2 worm cellular contexts compared by ENCODE assay signal in the genomic region with DNA sequence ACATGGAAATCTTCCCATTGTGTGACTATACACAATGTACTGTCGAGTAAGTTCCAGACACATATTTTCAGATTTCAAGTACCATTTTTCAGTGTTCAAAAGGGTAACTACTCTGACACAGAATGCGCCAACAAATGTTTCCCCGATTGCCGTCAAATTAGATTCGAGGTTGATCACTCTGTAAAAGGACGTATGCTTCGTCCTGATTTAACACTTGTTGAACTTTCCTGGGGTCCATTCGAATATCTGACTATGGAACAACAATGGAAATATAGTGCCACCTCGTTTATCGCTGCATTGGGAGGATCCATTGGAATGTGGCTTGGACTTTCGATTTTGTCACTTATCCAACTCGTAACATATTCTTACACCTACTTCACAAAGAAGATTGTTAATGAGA.
TF ChIP-seq lines count a peak whose summit lies in the region.

No protein-coding gene starts in this region.

TF ChIP-seq in whole organism, L1 larva, 84 proteins besides CTCF, POLR2A, EP300 and RAD21:
- TF ChIP-seq blmp-1 (tag; optimal IDR thresholded peaks at IDR 0.05; lab: Kevin White, UChicago) (peak; percentile 5), F16B12.6 (tag; optimal IDR thresholded peaks at IDR 0.05; lab: Kevin White, UChicago) (no peak)
TF ChIP-seq in whole organism, L1 larva: peak in this region for 1.

TF ChIP-seq in whole organism, L4 larva, 104 proteins besides CTCF, POLR2A, EP300 and RAD21:
- TF ChIP-seq aha-1 (tag; lab: Kevin White, UChicago) = peak; percentile 32
- TF ChIP-seq unc-62 (GFP tag; optimal IDR thresholded peaks at IDR 0.05 in 1 of 2; lab: Kevin White, UChicago) = peak in 1 of 2 experiments; percentile 91
- no peak for TF ChIP-seq unc-62 (tag; optimal IDR thresholded peaks at IDR 0.05; lab: Kevin White, UChicago)
- no peak for TF ChIP-seq lim-7 (GFP tag; IDR thresholded peaks at IDR 0.05; lab: Robert Waterston, UW)
- no peak for TF ChIP-seq lin-29 (GFP tag; IDR thresholded peaks at IDR 0.05; lab: Robert Waterston, UW)
